Worm (Caenorhabditis elegans) whole organism, L2 larva: ENCODE measurements around the gene endu-2.

Source experiments
- C34F6.9 ChIP-seq: fragments of 150-350 bp; optimal IDR thresholded peaks from 2 replicates; lab custom pipeline; 2014; ENCODE audit warnings: missing biosample characterization, missing genetic modification characterization
- F13H6.1 ChIP-seq: sonication (generic microtip); optimal IDR thresholded peaks from 2 replicates; lab custom pipeline; 2016; ENCODE audit warnings: missing genetic modification characterization, missing compliant biosample characterization
- R02D3.7 ChIP-seq: fragments of 150-350 bp; optimal IDR thresholded peaks from 2 replicates; lab custom pipeline; 2014; ENCODE audit warnings: missing biosample characterization, missing genetic modification characterization
- Y55F3AM.14 ChIP-seq: fragments of 200-800 bp; sonication (Bioruptor generic); optimal IDR thresholded peaks from 2 replicates; lab custom pipeline; 2018; ENCODE audit warnings: mild to moderate bottlenecking, missing genetic modification characterization, missing compliant biosample characterization
- ZK546.5 ChIP-seq: sonication (generic microtip); optimal IDR thresholded peaks from 2 replicates; lab custom pipeline; 2017; ENCODE audit warnings: missing biosample characterization, missing genetic modification characterization
- aly-2 ChIP-seq: fragments of 150-350 bp; optimal IDR thresholded peaks from 2 replicates; lab custom pipeline; 2014; ENCODE audit warnings: missing biosample characterization, missing genetic modification characterization
- ama-1 ChIP-seq: fragments of 150-350 bp; optimal IDR thresholded peaks from 2 replicates; lab custom pipeline; 2018; ENCODE audit warnings: inconsistent platforms
- blmp-1 ChIP-seq: sonication (generic microtip); optimal IDR thresholded peaks from 2 replicates; lab custom pipeline; 2017; ENCODE audit warnings: missing genetic modification characterization, mild to moderate bottlenecking, missing compliant biosample characterization, antibody characterized with exemption, moderate library complexity; ENCODE audit not compliant: insufficient read depth
- ceh-16 ChIP-seq: fragments of 150-350 bp; optimal IDR thresholded peaks from 2 replicates; lab custom pipeline; 2014; ENCODE audit warnings: missing biosample characterization, missing genetic modification characterization
- ceh-82 ChIP-seq: fragments of 150-350 bp; optimal IDR thresholded peaks from 2 replicates; lab custom pipeline; 2014; ENCODE audit warnings: missing biosample characterization, missing genetic modification characterization
- dmd-4 ChIP-seq: sonication (generic microtip); optimal IDR thresholded peaks from 2 replicates; lab custom pipeline; 2017; ENCODE audit warnings: missing biosample characterization, missing genetic modification characterization
- egl-27 ChIP-seq: sonication (generic microtip); optimal IDR thresholded peaks from 3 replicates; lab custom pipeline; 2017; ENCODE audit warnings: missing biosample characterization, missing genetic modification reagents, missing genetic modification characterization
- fos-1 ChIP-seq: fragments of 150-350 bp; optimal IDR thresholded peaks from 2 replicates; lab custom pipeline; 2014; ENCODE audit warnings: missing biosample characterization, missing genetic modification characterization
- gmeb-1 ChIP-seq: fragments of 150-350 bp; optimal IDR thresholded peaks from 2 replicates; lab custom pipeline; 2014; ENCODE audit warnings: missing biosample characterization, missing genetic modification characterization
- lin-11 ChIP-seq: fragments of 150-350 bp; sonication (generic microtip); optimal IDR thresholded peaks from 2 replicates; lab custom pipeline; 2014; ENCODE audit warnings: missing biosample characterization, missing genetic modification characterization, inconsistent platforms, mixed read lengths
- lin-13 ChIP-seq: fragments of 150-350 bp; optimal IDR thresholded peaks from 2 replicates; lab custom pipeline; 2014; ENCODE audit warnings: missing biosample characterization, missing genetic modification reagents, missing genetic modification characterization
- lin-39 ChIP-seq: fragments of 150-350 bp; optimal IDR thresholded peaks from 2 replicates; lab custom pipeline; 2014; ENCODE audit warnings: missing biosample characterization, missing genetic modification reagents, missing genetic modification characterization
- mab-5 ChIP-seq: fragments of 150-350 bp; optimal IDR thresholded peaks from 2 replicates; lab custom pipeline; 2014; ENCODE audit warnings: missing biosample characterization, missing genetic modification characterization
- mdl-1 ChIP-seq, 2 experiments: fragments of 150-350 bp in 1 of 2; sonication (generic microtip) in 1 of 2; optimal IDR thresholded peaks; 2 replicates each; lab custom pipeline; 2017; ENCODE audit warnings: missing biosample characterization in 2 of 2, missing genetic modification characterization in 2 of 2
- nhr-10 ChIP-seq: sonication (generic microtip); optimal IDR thresholded peaks from 2 replicates; lab custom pipeline; 2017; ENCODE audit warnings: missing biosample characterization, missing genetic modification characterization
- nhr-11 ChIP-seq: fragments of 150-350 bp; optimal IDR thresholded peaks from 2 replicates; lab custom pipeline; 2014; ENCODE audit warnings: missing biosample characterization, missing genetic modification characterization
- nhr-12 ChIP-seq: fragments of 150-350 bp; optimal IDR thresholded peaks from 2 replicates; lab custom pipeline; 2014; ENCODE audit warnings: missing biosample characterization, missing genetic modification characterization
- nhr-129 ChIP-seq: fragments of 150-350 bp; optimal IDR thresholded peaks from 2 replicates; lab custom pipeline; 2014; ENCODE audit warnings: missing biosample characterization, missing genetic modification characterization
- nhr-237 ChIP-seq: fragments of 150-350 bp; optimal IDR thresholded peaks from 2 replicates; lab custom pipeline; 2014; ENCODE audit warnings: missing biosample characterization, missing genetic modification characterization
- nhr-25 ChIP-seq: fragments of 150-350 bp; sonication (generic microtip); optimal IDR thresholded peaks from 3 replicates; lab custom pipeline; 2014; ENCODE audit warnings: missing biosample characterization, missing genetic modification characterization
- nhr-77 ChIP-seq: fragments of 150-350 bp; optimal IDR thresholded peaks from 2 replicates; lab custom pipeline; 2014; ENCODE audit warnings: missing biosample characterization, missing genetic modification characterization
- peb-1 ChIP-seq: fragments of 150-350 bp; optimal IDR thresholded peaks from 2 replicates; lab custom pipeline; 2014; ENCODE audit warnings: missing biosample characterization, missing genetic modification characterization
- sem-4 ChIP-seq: fragments of 150-350 bp; optimal IDR thresholded peaks from 2 replicates; lab custom pipeline; 2014; ENCODE audit warnings: missing biosample characterization, missing genetic modification reagents, missing genetic modification characterization
- skn-1 ChIP-seq: sonication (generic microtip); optimal IDR thresholded peaks from 2 replicates; lab custom pipeline; 2017; ENCODE audit warnings: missing biosample characterization, missing genetic modification characterization
- sma-3 ChIP-seq: sonication (generic microtip); optimal IDR thresholded peaks from 2 replicates; lab custom pipeline; 2016; ENCODE audit warnings: missing genetic modification reagents, missing genetic modification characterization, missing compliant biosample characterization
- snpc-4 ChIP-seq: fragments of 150-350 bp; optimal IDR thresholded peaks from 2 replicates; lab custom pipeline; 2014; ENCODE audit warnings: missing biosample characterization, missing genetic modification characterization
- unc-39 ChIP-seq: fragments of 150-350 bp; optimal IDR thresholded peaks from 2 replicates; lab custom pipeline; 2014; ENCODE audit warnings: missing biosample characterization, missing genetic modification characterization
- unc-55 ChIP-seq: fragments of 150-350 bp; sonication (generic microtip); optimal IDR thresholded peaks from 3 replicates; lab custom pipeline; 2014; ENCODE audit warnings: missing biosample characterization, missing genetic modification reagents, missing genetic modification characterization
- unc-62 ChIP-seq: fragments of 150-350 bp; optimal IDR thresholded peaks from 2 replicates; lab custom pipeline; 2014; ENCODE audit warnings: missing biosample characterization, missing genetic modification reagents, missing genetic modification characterization
- zag-1 ChIP-seq: fragments of 150-350 bp; optimal IDR thresholded peaks from 2 replicates; lab custom pipeline; 2014; ENCODE audit warnings: missing biosample characterization, missing genetic modification characterization
- ztf-4 ChIP-seq: fragments of 150-350 bp; optimal IDR thresholded peaks from 2 replicates; lab custom pipeline; 2014; ENCODE audit warnings: missing biosample characterization, missing genetic modification characterization

Gene endu-2

ce11 chrX:8273496-8273895 lies 31.4 kb downstream of the endu-2 start:
- TF ChIP-seq nhr-129 (tag; lab: Kevin White, UChicago) (no peak), nhr-12 (tag; lab: Kevin White, UChicago) (no peak), F13H6.1 (no peak), zag-1 (tag; lab: Kevin White, UChicago) (no peak), ama-1 (lab: Kevin White, UChicago) (no peak), fos-1 (tag; lab: Kevin White, UChicago) (no peak), Y55F3AM.14 (GFP tag; lab: Kevin White, UChicago) (no peak), ZK546.5 (no peak), skn-1 (tag; lab: Kevin White, UChicago) (no peak), snpc-4 (no peak), lin-11 (tag; lab: Kevin White, UChicago) (no peak), mab-5 (tag; lab: Kevin White, UChicago) (no peak), sem-4 (tag; lab: Kevin White, UChicago) (no peak), aly-2 (no peak), blmp-1 (no peak), sma-3 (GFP tag; lab: Kevin White, UChicago) (no peak), gmeb-1 (no peak)

- TF ChIP-seq sma-3 (GFP tag; lab: Kevin White, UChicago) (no peak), zag-1 (tag; lab: Kevin White, UChicago) (no peak), unc-55 (GFP tag; lab: Kevin White, UChicago) (no peak), unc-62 (GFP tag; lab: Kevin White, UChicago) (no peak), nhr-25 (tag; lab: Kevin White, UChicago) (no peak), dmd-4 (no peak), R02D3.7 (no peak), egl-27 (tag; lab: Kevin White, UChicago) (no peak), nhr-237 (tag; lab: Kevin White, UChicago) (no peak), mdl-1 (tag; optimal IDR thresholded peaks at IDR 0.05; lab: Kevin White, UChicago) (no peak), aly-2 (no peak), ZK546.5 (no peak), ceh-16 (tag; lab: Kevin White, UChicago) (no peak), nhr-11 (tag; lab: Kevin White, UChicago) (no peak), snpc-4 (no peak), ztf-4 (tag; lab: Kevin White, UChicago) (no peak), peb-1 (tag; lab: Kevin White, UChicago) (no peak), ama-1 (lab: Kevin White, UChicago) (no peak), skn-1 (tag; lab: Kevin White, UChicago) (no peak)
- TF ChIP-seq, all 48 proteins: peak for 0
Measured at ce11 chrX:8274869-8275268, 32.8 kb downstream of the endu-2 start, which contains the start of gene ksr-1. Gene ksr-1, plus strand, starts transcription at chrX:8275169.

- TF ChIP-seq ceh-82 (tag; lab: Kevin White, UChicago) (no peak), blmp-1 (peak; percentile 28), C34F6.9 (tag; lab: Kevin White, UChicago) (peak; percentile 34), zag-1 (tag; lab: Kevin White, UChicago) (no peak), F13H6.1 (peak; percentile 6), ceh-16 (tag; lab: Kevin White, UChicago) (no peak), nhr-129 (tag; lab: Kevin White, UChicago) (peak; percentile 2), unc-55 (GFP tag; lab: Kevin White, UChicago) (peak; percentile 18)
Measured at ce11 chrX:8276333-8276732, 34.2 kb downstream of the endu-2 start.

ce11 chrX:8276984-8277383 lies 34.9 kb downstream of the endu-2 start:
- TF ChIP-seq snpc-4 (no peak), nhr-77 (tag; lab: Kevin White, UChicago) (no peak), lin-39 (tag; lab: Kevin White, UChicago) (no peak), fos-1 (tag; lab: Kevin White, UChicago) (no peak), nhr-11 (tag; lab: Kevin White, UChicago) (no peak), nhr-10 (tag; lab: Kevin White, UChicago) (no peak), R02D3.7 (no peak), nhr-12 (tag; lab: Kevin White, UChicago) (no peak), Y55F3AM.14 (GFP tag; lab: Kevin White, UChicago) (no peak), ceh-16 (tag; lab: Kevin White, UChicago) (no peak), ztf-4 (tag; lab: Kevin White, UChicago) (no peak), mab-5 (tag; lab: Kevin White, UChicago) (no peak), sem-4 (tag; lab: Kevin White, UChicago) (no peak)

ce11 chrX:8284003-8284402 lies 41.9 kb downstream of the endu-2 start:
- TF ChIP-seq unc-39 (tag; lab: Kevin White, UChicago) (no peak), fos-1 (tag; lab: Kevin White, UChicago) (no peak), nhr-237 (tag; lab: Kevin White, UChicago) (no peak), egl-27 (tag; lab: Kevin White, UChicago) (no peak), ZK546.5 (no peak), skn-1 (tag; lab: Kevin White, UChicago) (no peak), F13H6.1 (no peak), lin-13 (no peak)
